Worm (Caenorhabditis elegans) whole organism, L1 larva: Measurements from ENCODE around the gene shk-1.
A peak's percentile ranks its signal among the peaks of the same experiment; 100 is the strongest.

Experiments used
- F16B12.6 ChIP-seq: fragments of 150-350 bp; optimal IDR thresholded peaks from 2 replicates; lab custom pipeline; 2014; ENCODE audit warnings: missing biosample characterization, missing genetic modification characterization
- Y116A8C.19 ChIP-seq: sonication (generic microtip); optimal IDR thresholded peaks from 2 replicates; lab custom pipeline; 2016; ENCODE audit warnings: missing compliant biosample characterization, missing genetic modification characterization, borderline replicate concordance
- ama-1 ChIP-seq: fragments of 150-350 bp; optimal IDR thresholded peaks from 2 replicates; lab custom pipeline; 2014
- blmp-1 ChIP-seq: fragments of 150-350 bp; optimal IDR thresholded peaks from 2 replicates; lab custom pipeline; 2014; ENCODE audit warnings: missing biosample characterization, missing genetic modification characterization
- efl-1 ChIP-seq, 4 experiments: fragments of 150-350 bp; optimal IDR thresholded peaks in 3 of 4; peaks in 1 of 4; 1 replicate in 1 of 4; 2 replicates in 3 of 4; lab custom pipeline; 2014; ENCODE audit warnings: missing biosample characterization in 2 of 4, missing genetic modification characterization in 2 of 4, missing genetic modification reagents in 2 of 4
- elt-3 ChIP-seq, 6 experiments: fragments of 150-350 bp in 1 of 6; sonication (generic microtip); optimal IDR thresholded peaks; 2 replicates each; lab custom pipeline; 2017 to 2018; ENCODE audit warnings: missing biosample characterization in 6 of 6, missing genetic modification characterization in 6 of 6, inconsistent platforms in 1 of 6
- ets-5 ChIP-seq: fragments of 200-800 bp; sonication (Bioruptor generic); IDR thresholded peaks from 2 replicates; pipeline ENCODE4 v1.3.6; 2022; ENCODE audit warnings: missing genetic modification characterization, missing compliant biosample characterization
- fkh-10 ChIP-seq: sonication (generic microtip); optimal IDR thresholded peaks from 2 replicates; lab custom pipeline; 2017; ENCODE audit warnings: missing biosample characterization, missing genetic modification reagents, missing genetic modification characterization
- fkh-8 ChIP-seq: sonication (generic microtip); optimal IDR thresholded peaks from 2 replicates; lab custom pipeline; 2016; ENCODE audit warnings: mild to moderate bottlenecking, missing genetic modification characterization, missing compliant biosample characterization
- fos-1 ChIP-seq: fragments of 150-350 bp; optimal IDR thresholded peaks from 2 replicates; lab custom pipeline; 2014; ENCODE audit warnings: missing biosample characterization, missing genetic modification characterization
- hlh-17 ChIP-seq: fragments of 200-800 bp; sonication (Bioruptor generic); optimal IDR thresholded peaks from 2 replicates; lab custom pipeline; 2018; ENCODE audit warnings: missing genetic modification characterization, mild to moderate bottlenecking, missing compliant biosample characterization, moderate library complexity, borderline replicate concordance
- irx-1 ChIP-seq: sonication (generic microtip); optimal IDR thresholded peaks from 2 replicates; lab custom pipeline; 2016; ENCODE audit warnings: missing genetic modification characterization, missing compliant biosample characterization
- isw-1 ChIP-seq: fragments of 200-800 bp; sonication (Bioruptor generic); IDR thresholded peaks from 2 replicates; pipeline ENCODE4 v1.3.6; 2022; ENCODE audit warnings: missing genetic modification characterization, missing compliant biosample characterization
- jun-1 ChIP-seq: fragments of 150-350 bp; optimal IDR thresholded peaks from 2 replicates; lab custom pipeline; 2014; ENCODE audit warnings: missing biosample characterization, missing genetic modification reagents, missing genetic modification characterization
- lin-14 ChIP-seq: fragments of 200-800 bp; sonication (Bioruptor generic); optimal IDR thresholded peaks from 2 replicates; lab custom pipeline; 2018; ENCODE audit warnings: mild to moderate bottlenecking, missing genetic modification characterization, moderate library complexity, missing compliant biosample characterization
- lin-35 ChIP-seq, 2 experiments: fragments of 150-350 bp; optimal IDR thresholded peaks; 2 replicates each; lab custom pipeline; 2014; ENCODE audit warnings: missing biosample characterization in 2 of 2, missing genetic modification characterization in 2 of 2, missing genetic modification reagents in 2 of 2
- lir-3 ChIP-seq: sonication (generic microtip); optimal IDR thresholded peaks from 2 replicates; lab custom pipeline; 2016; ENCODE audit warnings: mild to moderate bottlenecking, missing genetic modification characterization, moderate library complexity, missing compliant biosample characterization; ENCODE audit not compliant: poor library complexity
- lsy-2 ChIP-seq, 2 experiments: fragments of 150-350 bp; optimal IDR thresholded peaks; 2 replicates each; lab custom pipeline; 2014; ENCODE audit warnings: missing biosample characterization in 2 of 2, missing genetic modification characterization in 2 of 2
- mab-9 ChIP-seq: fragments of 200-800 bp; sonication (Bioruptor generic); IDR thresholded peaks from 2 replicates; pipeline ENCODE4 v1.3.6; 2022; ENCODE audit warnings: missing genetic modification reagents, missing genetic modification characterization, missing compliant biosample characterization
- mdl-1 ChIP-seq, 2 experiments: fragments of 150-350 bp; optimal IDR thresholded peaks; 2 replicates each; lab custom pipeline; 2014 to 2017; ENCODE audit warnings: missing biosample characterization in 2 of 2, missing genetic modification characterization in 2 of 2, inconsistent platforms in 1 of 2
- nhr-11 ChIP-seq: fragments of 150-350 bp; optimal IDR thresholded peaks from 2 replicates; lab custom pipeline; 2014; ENCODE audit warnings: missing biosample characterization, missing genetic modification characterization
- nhr-19 ChIP-seq: fragments of 200-800 bp; sonication (Bioruptor generic); conservative IDR thresholded peaks from 2 replicates; pipeline ENCODE4 v1.3.6; 2022; ENCODE audit warnings: missing genetic modification characterization, missing compliant biosample characterization
- nhr-20 ChIP-seq: sonication (generic microtip); optimal IDR thresholded peaks from 2 replicates; lab custom pipeline; 2016; ENCODE audit warnings: mild to moderate bottlenecking, missing genetic modification characterization, missing compliant biosample characterization
- nhr-237 ChIP-seq: fragments of 150-350 bp; optimal IDR thresholded peaks from 2 replicates; lab custom pipeline; 2014; ENCODE audit warnings: missing biosample characterization, missing genetic modification characterization
- nhr-47 ChIP-seq: sonication (generic microtip); optimal IDR thresholded peaks from 2 replicates; lab custom pipeline; 2016; ENCODE audit warnings: mild to moderate bottlenecking, missing genetic modification characterization, moderate library complexity, missing compliant biosample characterization
- nhr-71 ChIP-seq: sonication (generic microtip); optimal IDR thresholded peaks from 2 replicates; lab custom pipeline; 2016; ENCODE audit warnings: mild to moderate bottlenecking, missing genetic modification characterization, moderate library complexity, missing compliant biosample characterization
- nhr-85 ChIP-seq: sonication (generic microtip); peaks from one replicate; lab custom pipeline; 2016; ENCODE audit warnings: missing genetic modification characterization, inconsistent platforms, missing compliant biosample characterization
- nhr-90 ChIP-seq: sonication (generic microtip); optimal IDR thresholded peaks from 2 replicates; lab custom pipeline; 2016; ENCODE audit warnings: mild to moderate bottlenecking, missing genetic modification characterization, missing compliant biosample characterization; ENCODE audit not compliant: poor library complexity
- snu-23 ChIP-seq: sonication (generic microtip); optimal IDR thresholded peaks from 2 replicates; lab custom pipeline; 2016; ENCODE audit warnings: missing genetic modification characterization, missing compliant biosample characterization
- sup-37 ChIP-seq: fragments of 200-800 bp; sonication (Bioruptor generic); optimal IDR thresholded peaks from 2 replicates; lab custom pipeline; 2018; ENCODE audit warnings: mild to moderate bottlenecking, missing genetic modification characterization, missing compliant biosample characterization
- swsn-7 ChIP-seq: sonication (generic microtip); optimal IDR thresholded peaks from 2 replicates; lab custom pipeline; 2016; ENCODE audit warnings: missing genetic modification characterization, missing compliant biosample characterization
- tbx-2 ChIP-seq: sonication (generic microtip); optimal IDR thresholded peaks from 2 replicates; lab custom pipeline; 2016; ENCODE audit warnings: missing genetic modification characterization, missing compliant biosample characterization
- unc-30 ChIP-seq: sonication (generic microtip); optimal IDR thresholded peaks from 2 replicates; lab custom pipeline; 2017; ENCODE audit warnings: missing biosample characterization, missing genetic modification characterization
- unc-62 ChIP-seq: fragments of 150-350 bp; optimal IDR thresholded peaks from 2 replicates; lab custom pipeline; 2014; ENCODE audit warnings: missing biosample characterization, missing genetic modification reagents, missing genetic modification characterization
- zip-4 ChIP-seq: fragments of 200-800 bp; sonication (Bioruptor generic); optimal IDR thresholded peaks from 2 replicates; lab custom pipeline; 2018; ENCODE audit warnings: mild to moderate bottlenecking, missing genetic modification characterization, moderate library complexity, missing compliant biosample characterization
- ztf-11 ChIP-seq, 2 experiments: sonication (generic microtip); optimal IDR thresholded peaks; 2 replicates each; lab custom pipeline; 2016 to 2017; ENCODE audit warnings: missing genetic modification characterization in 2 of 2, missing biosample characterization in 1 of 2, missing compliant biosample characterization in 1 of 2

shk-1 gene

DNA sequence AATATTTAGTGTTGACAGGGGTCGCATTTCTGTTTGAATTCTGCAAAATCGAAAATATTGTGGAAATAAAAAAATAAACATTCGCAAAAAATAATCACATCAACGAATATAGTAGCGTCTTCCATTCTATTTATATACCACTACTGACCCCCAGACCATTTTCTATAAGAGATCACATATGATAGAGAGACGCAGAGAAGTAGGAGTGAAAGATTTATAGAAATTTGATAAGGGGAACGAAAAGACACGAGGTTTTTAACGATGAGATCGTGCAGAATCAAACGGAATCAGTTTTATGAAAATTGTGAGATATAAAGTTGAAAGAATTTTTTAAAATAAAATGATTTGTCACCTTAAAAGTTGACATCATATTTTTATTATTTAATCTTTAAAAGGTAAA is 5.8 kb upstream of the shk-1 start:
- no peak for TF ChIP-seq fkh-10
- TF ChIP-seq nhr-237 (tag; lab: Kevin White, UChicago), result no peak
- TF ChIP-seq lin-14 (GFP tag; lab: Kevin White, UChicago), result peak; percentile 65
- peak; percentile 40 for TF ChIP-seq nhr-19 (GFP tag; lab: Robert Waterston, UW)
- peak; percentile 89 for TF ChIP-seq nhr-85 (tag; lab: Kevin White, UChicago)
- TF ChIP-seq elt-3 (tag; optimal IDR thresholded peaks at IDR 0.05; lab: Kevin White, UChicago), result peak in 4 of 6 experiments; percentile 32 to 86 (median 74)
- no peak for TF ChIP-seq lir-3 (tag; lab: Kevin White, UChicago)
- peak in 1 of 2 experiments; percentile 27 for TF ChIP-seq lin-35 (GFP tag; optimal IDR thresholded peaks at IDR 0.05; lab: Kevin White, UChicago)
- TF ChIP-seq mab-9 (GFP tag; lab: Robert Waterston, UW), result no peak
- no peak for TF ChIP-seq F16B12.6 (tag; lab: Kevin White, UChicago)
- peak in 1 of 2 experiments; percentile 23 for TF ChIP-seq lsy-2 (tag; optimal IDR thresholded peaks at IDR 0.05; lab: Kevin White, UChicago)
- TF ChIP-seq swsn-7 (tag; lab: Kevin White, UChicago), result no peak
- peak; percentile 57 for TF ChIP-seq nhr-71 (tag; lab: Kevin White, UChicago)
- no peak for TF ChIP-seq ztf-11 (tag; optimal IDR thresholded peaks at IDR 0.05; lab: Kevin White, UChicago)
- peak; percentile 42 for TF ChIP-seq nhr-90 (tag; lab: Kevin White, UChicago)
- peak; percentile 13 for TF ChIP-seq blmp-1
- TF ChIP-seq nhr-20 (tag; lab: Kevin White, UChicago), result peak; percentile 77
- TF ChIP-seq Y116A8C.19 (tag; lab: Kevin White, UChicago), result no peak
- TF ChIP-seq isw-1 (GFP tag; lab: Robert Waterston, UW), result no peak
- no peak for TF ChIP-seq hlh-17 (GFP tag; lab: Kevin White, UChicago)
- no peak for TF ChIP-seq mdl-1 (tag; optimal IDR thresholded peaks at IDR 0.05; lab: Kevin White, UChicago)
- TF ChIP-seq snu-23, result peak; percentile 46
- no peak for TF ChIP-seq nhr-47 (tag; lab: Kevin White, UChicago)
- no peak for TF ChIP-seq unc-30

DNA sequence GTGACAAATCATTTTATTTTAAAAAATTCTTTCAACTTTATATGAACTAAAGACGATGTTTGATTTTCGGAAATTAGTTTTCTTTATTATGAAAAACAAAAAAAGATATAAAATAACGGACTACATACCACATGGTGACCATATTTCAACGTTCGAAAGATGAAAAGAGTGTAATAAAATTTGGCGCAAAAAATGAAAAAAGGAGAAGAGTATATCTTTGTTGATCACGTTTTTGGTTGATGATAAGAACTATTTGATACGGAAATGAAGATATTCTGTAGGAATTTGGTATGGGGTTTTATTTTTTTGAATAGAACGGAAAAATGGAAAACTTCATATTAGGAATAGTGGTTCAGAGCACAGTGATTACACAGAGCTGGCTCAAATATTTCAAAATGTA is 5.0 kb upstream of the shk-1 start, which contains the start of gene Y53C12B.7:
Y53C12B.7 (minus strand) TSS at position 163 of the 400 bp plus-strand sequence.
- TF ChIP-seq lin-35 (GFP tag; optimal IDR thresholded peaks at IDR 0.05; lab: Kevin White, UChicago) (no peak), tbx-2 (tag; lab: Kevin White, UChicago) (no peak), unc-30 (no peak), sup-37 (GFP tag; lab: Kevin White, UChicago) (no peak), nhr-20 (tag; lab: Kevin White, UChicago) (peak; percentile 52), elt-3 (tag; optimal IDR thresholded peaks at IDR 0.05; lab: Kevin White, UChicago) (peak in 2 of 6 experiments; percentile 61 to 81), lir-3 (tag; lab: Kevin White, UChicago) (no peak), jun-1 (tag; lab: Kevin White, UChicago) (no peak), fkh-8 (tag; lab: Kevin White, UChicago) (no peak), unc-62 (no peak), lin-14 (GFP tag; lab: Kevin White, UChicago) (peak; percentile 49), fos-1 (tag; lab: Kevin White, UChicago) (no peak), mab-9 (GFP tag; lab: Robert Waterston, UW) (no peak), mdl-1 (tag; optimal IDR thresholded peaks at IDR 0.05; lab: Kevin White, UChicago) (no peak), lsy-2 (tag; optimal IDR thresholded peaks at IDR 0.05; lab: Kevin White, UChicago) (no peak), zip-4 (no peak), fkh-10 (no peak), ama-1 (lab: Kevin White, UChicago) (no peak), irx-1 (tag; lab: Kevin White, UChicago) (no peak), snu-23 (no peak), blmp-1 (peak; percentile 43), ets-5 (GFP tag; lab: Robert Waterston, UW) (no peak), nhr-71 (tag; lab: Kevin White, UChicago) (peak; percentile 7), nhr-11 (tag; lab: Kevin White, UChicago) (no peak)

DNA sequence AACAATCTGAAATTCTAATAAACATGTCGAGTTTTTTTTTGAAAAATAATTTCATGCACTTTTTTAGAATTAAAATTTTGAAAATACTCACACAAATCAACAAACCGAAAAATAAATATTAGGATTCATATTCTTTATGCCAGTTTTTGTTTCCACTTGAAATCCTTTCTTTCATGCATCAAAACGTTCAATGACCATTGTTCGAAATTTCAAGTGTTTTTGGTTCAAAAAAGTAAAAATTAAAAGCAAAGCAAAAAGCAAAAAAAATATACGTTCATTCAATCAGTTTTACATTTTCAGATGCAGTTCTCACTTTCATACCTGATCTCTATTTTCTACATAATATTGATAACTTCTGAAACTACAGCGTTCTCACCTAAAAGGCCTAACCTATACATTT is 4.3 kb upstream of the shk-1 start, which contains the start of gene ZK1321.1:
ZK1321.1 (plus strand) TSS at position 301 of the 400 bp plus-strand sequence.
- no peak for TF ChIP-seq efl-1 (optimal IDR thresholded peaks at IDR 0.05; lab: Kevin White, UChicago)
- TF ChIP-seq efl-1 (GFP tag; optimal IDR thresholded peaks at IDR 0.05 in 1 of 2; lab: Kevin White, UChicago), result peak in 1 of 2 experiments; percentile 13
- TF ChIP-seq unc-30, result no peak
